Worm (Caenorhabditis elegans) whole organism, L2 larva: ENCODE data around the gene nfya-1.

Source experiments
- C34F6.9 ChIP-seq: fragments of 150-350 bp; optimal IDR thresholded peaks from 2 replicates; lab custom pipeline; 2014; ENCODE audit warnings: missing biosample characterization, missing genetic modification characterization
- F13H6.1 ChIP-seq: sonication (generic microtip); optimal IDR thresholded peaks from 2 replicates; lab custom pipeline; 2016; ENCODE audit warnings: missing genetic modification characterization, missing compliant biosample characterization
- R02D3.7 ChIP-seq: fragments of 150-350 bp; optimal IDR thresholded peaks from 2 replicates; lab custom pipeline; 2014; ENCODE audit warnings: missing biosample characterization, missing genetic modification characterization
- Y55F3AM.14 ChIP-seq: fragments of 200-800 bp; sonication (Bioruptor generic); optimal IDR thresholded peaks from 2 replicates; lab custom pipeline; 2018; ENCODE audit warnings: mild to moderate bottlenecking, missing genetic modification characterization, missing compliant biosample characterization
- alr-1 ChIP-seq: fragments of 150-350 bp; optimal IDR thresholded peaks from 2 replicates; lab custom pipeline; 2014; ENCODE audit warnings: missing biosample characterization, missing genetic modification characterization
- aly-2 ChIP-seq: fragments of 150-350 bp; optimal IDR thresholded peaks from 2 replicates; lab custom pipeline; 2014; ENCODE audit warnings: missing biosample characterization, missing genetic modification characterization
- ama-1 ChIP-seq: fragments of 150-350 bp; optimal IDR thresholded peaks from 2 replicates; lab custom pipeline; 2018; ENCODE audit warnings: inconsistent platforms
- blmp-1 ChIP-seq: sonication (generic microtip); optimal IDR thresholded peaks from 2 replicates; lab custom pipeline; 2017; ENCODE audit warnings: missing genetic modification characterization, mild to moderate bottlenecking, missing compliant biosample characterization, antibody characterized with exemption, moderate library complexity; ENCODE audit not compliant: insufficient read depth
- ceh-16 ChIP-seq: fragments of 150-350 bp; optimal IDR thresholded peaks from 2 replicates; lab custom pipeline; 2014; ENCODE audit warnings: missing biosample characterization, missing genetic modification characterization
- ceh-82 ChIP-seq: fragments of 150-350 bp; optimal IDR thresholded peaks from 2 replicates; lab custom pipeline; 2014; ENCODE audit warnings: missing biosample characterization, missing genetic modification characterization
- crh-2 ChIP-seq: sonication (generic microtip); optimal IDR thresholded peaks from 2 replicates; lab custom pipeline; 2017; ENCODE audit warnings: missing biosample characterization, missing genetic modification characterization
- dmd-4 ChIP-seq: sonication (generic microtip); optimal IDR thresholded peaks from 2 replicates; lab custom pipeline; 2017; ENCODE audit warnings: missing biosample characterization, missing genetic modification characterization
- egl-27 ChIP-seq: sonication (generic microtip); optimal IDR thresholded peaks from 3 replicates; lab custom pipeline; 2017; ENCODE audit warnings: missing biosample characterization, missing genetic modification reagents, missing genetic modification characterization
- elt-1 ChIP-seq: fragments of 150-350 bp; optimal IDR thresholded peaks from 2 replicates; lab custom pipeline; 2014; ENCODE audit warnings: missing biosample characterization, missing genetic modification characterization
- elt-3 ChIP-seq: sonication (generic microtip); optimal IDR thresholded peaks from 2 replicates; lab custom pipeline; 2017; ENCODE audit warnings: missing biosample characterization, missing genetic modification characterization
- fos-1 ChIP-seq: fragments of 150-350 bp; optimal IDR thresholded peaks from 2 replicates; lab custom pipeline; 2014; ENCODE audit warnings: missing biosample characterization, missing genetic modification characterization
- gmeb-1 ChIP-seq: fragments of 150-350 bp; optimal IDR thresholded peaks from 2 replicates; lab custom pipeline; 2014; ENCODE audit warnings: missing biosample characterization, missing genetic modification characterization
- lin-11 ChIP-seq: fragments of 150-350 bp; sonication (generic microtip); optimal IDR thresholded peaks from 2 replicates; lab custom pipeline; 2014; ENCODE audit warnings: missing biosample characterization, missing genetic modification characterization, inconsistent platforms, mixed read lengths
- lin-13 ChIP-seq: fragments of 150-350 bp; optimal IDR thresholded peaks from 2 replicates; lab custom pipeline; 2014; ENCODE audit warnings: missing biosample characterization, missing genetic modification reagents, missing genetic modification characterization
- lin-39 ChIP-seq: fragments of 150-350 bp; optimal IDR thresholded peaks from 2 replicates; lab custom pipeline; 2014; ENCODE audit warnings: missing biosample characterization, missing genetic modification reagents, missing genetic modification characterization
- lsy-2 ChIP-seq, 2 experiments: fragments of 150-350 bp in 1 of 2; sonication (generic microtip) in 1 of 2; optimal IDR thresholded peaks; 2 replicates each; lab custom pipeline; 2014 to 2017; ENCODE audit warnings: missing biosample characterization in 2 of 2, missing genetic modification characterization in 2 of 2
- mab-5 ChIP-seq: fragments of 150-350 bp; optimal IDR thresholded peaks from 2 replicates; lab custom pipeline; 2014; ENCODE audit warnings: missing biosample characterization, missing genetic modification characterization
- mbf-1 ChIP-seq: sonication (generic microtip); optimal IDR thresholded peaks from 2 replicates; lab custom pipeline; 2017; ENCODE audit warnings: missing biosample characterization, missing genetic modification characterization
- mdl-1 ChIP-seq, 2 experiments: fragments of 150-350 bp in 1 of 2; sonication (generic microtip) in 1 of 2; optimal IDR thresholded peaks; 2 replicates each; lab custom pipeline; 2017; ENCODE audit warnings: missing biosample characterization in 2 of 2, missing genetic modification characterization in 2 of 2
- nhr-11 ChIP-seq: fragments of 150-350 bp; optimal IDR thresholded peaks from 2 replicates; lab custom pipeline; 2014; ENCODE audit warnings: missing biosample characterization, missing genetic modification characterization
- nhr-12 ChIP-seq: fragments of 150-350 bp; optimal IDR thresholded peaks from 2 replicates; lab custom pipeline; 2014; ENCODE audit warnings: missing biosample characterization, missing genetic modification characterization
- nhr-129 ChIP-seq: fragments of 150-350 bp; optimal IDR thresholded peaks from 2 replicates; lab custom pipeline; 2014; ENCODE audit warnings: missing biosample characterization, missing genetic modification characterization
- nhr-21 ChIP-seq: fragments of 150-350 bp; optimal IDR thresholded peaks from 2 replicates; lab custom pipeline; 2014; ENCODE audit warnings: missing biosample characterization, missing genetic modification characterization
- nhr-23 ChIP-seq: fragments of 150-350 bp; optimal IDR thresholded peaks from 2 replicates; lab custom pipeline; 2014; ENCODE audit warnings: missing biosample characterization, missing genetic modification reagents, missing genetic modification characterization
- nhr-25 ChIP-seq: fragments of 150-350 bp; sonication (generic microtip); optimal IDR thresholded peaks from 3 replicates; lab custom pipeline; 2014; ENCODE audit warnings: missing biosample characterization, missing genetic modification characterization
- nhr-6 ChIP-seq: fragments of 150-350 bp; optimal IDR thresholded peaks from 2 replicates; lab custom pipeline; 2014; ENCODE audit warnings: missing biosample characterization, missing genetic modification characterization
- nhr-77 ChIP-seq: fragments of 150-350 bp; optimal IDR thresholded peaks from 2 replicates; lab custom pipeline; 2014; ENCODE audit warnings: missing biosample characterization, missing genetic modification characterization
- peb-1 ChIP-seq: fragments of 150-350 bp; optimal IDR thresholded peaks from 2 replicates; lab custom pipeline; 2014; ENCODE audit warnings: missing biosample characterization, missing genetic modification characterization
- sem-4 ChIP-seq: fragments of 150-350 bp; optimal IDR thresholded peaks from 2 replicates; lab custom pipeline; 2014; ENCODE audit warnings: missing biosample characterization, missing genetic modification reagents, missing genetic modification characterization
- skn-1 ChIP-seq: sonication (generic microtip); optimal IDR thresholded peaks from 2 replicates; lab custom pipeline; 2017; ENCODE audit warnings: missing biosample characterization, missing genetic modification characterization
- sma-3 ChIP-seq: sonication (generic microtip); optimal IDR thresholded peaks from 2 replicates; lab custom pipeline; 2016; ENCODE audit warnings: missing genetic modification reagents, missing genetic modification characterization, missing compliant biosample characterization
- sma-9 ChIP-seq, 2 experiments: fragments of 150-350 bp in 1 of 2; sonication (generic microtip) in 1 of 2; optimal IDR thresholded peaks; 2 replicates each; lab custom pipeline; 2014 to 2016; ENCODE audit warnings: missing genetic modification characterization in 2 of 2, mild to moderate bottlenecking in 1 of 2, missing biosample characterization in 1 of 2, missing compliant biosample characterization in 1 of 2, missing genetic modification reagents in 1 of 2, moderate library complexity in 1 of 2
- snpc-4 ChIP-seq: fragments of 150-350 bp; optimal IDR thresholded peaks from 2 replicates; lab custom pipeline; 2014; ENCODE audit warnings: missing biosample characterization, missing genetic modification characterization
- unc-39 ChIP-seq: fragments of 150-350 bp; optimal IDR thresholded peaks from 2 replicates; lab custom pipeline; 2014; ENCODE audit warnings: missing biosample characterization, missing genetic modification characterization
- unc-55 ChIP-seq: fragments of 150-350 bp; sonication (generic microtip); optimal IDR thresholded peaks from 3 replicates; lab custom pipeline; 2014; ENCODE audit warnings: missing biosample characterization, missing genetic modification reagents, missing genetic modification characterization
- zag-1 ChIP-seq: fragments of 150-350 bp; optimal IDR thresholded peaks from 2 replicates; lab custom pipeline; 2014; ENCODE audit warnings: missing biosample characterization, missing genetic modification characterization
- ztf-1 ChIP-seq: fragments of 200-800 bp; sonication (Bioruptor generic); conservative IDR thresholded peaks from 2 replicates; pipeline ENCODE4 v1.3.6; 2022; ENCODE audit warnings: missing genetic modification characterization, missing compliant biosample characterization
- ztf-11 ChIP-seq: sonication (generic microtip); optimal IDR thresholded peaks from 2 replicates; lab custom pipeline; 2017; ENCODE audit warnings: missing biosample characterization, missing genetic modification characterization
- ztf-4 ChIP-seq: fragments of 150-350 bp; optimal IDR thresholded peaks from 2 replicates; lab custom pipeline; 2014; ENCODE audit warnings: missing biosample characterization, missing genetic modification characterization

The nfya-1 gene

ce11 chrX:11946788-11947463 lies at the start of gene nfya-1:
Gene nfya-1 (minus strand): TSS chrX:11946838.
- no peak for TF ChIP-seq blmp-1 (tag; lab: Kevin White, UChicago)
- peak; percentile 25 for TF ChIP-seq sma-3 (GFP tag; lab: Kevin White, UChicago)
- TF ChIP-seq nhr-11 (tag; lab: Kevin White, UChicago) = no peak
- peak; percentile 78 for TF ChIP-seq crh-2 (tag; lab: Kevin White, UChicago)
- TF ChIP-seq lin-11 (tag; lab: Kevin White, UChicago) = peak; percentile 61
- peak; percentile 12 for TF ChIP-seq nhr-6 (tag; lab: Kevin White, UChicago)
- TF ChIP-seq snpc-4 = no peak
- TF ChIP-seq nhr-23 (tag; lab: Kevin White, UChicago) = no peak
- no peak for TF ChIP-seq ama-1 (lab: Kevin White, UChicago)
- TF ChIP-seq ceh-82 = no peak
- no peak for TF ChIP-seq R02D3.7 (tag; lab: Kevin White, UChicago)
- no peak for TF ChIP-seq ztf-1 (GFP tag; lab: Robert Waterston, UW)
- peak; percentile 88 for TF ChIP-seq nhr-129 (tag; lab: Kevin White, UChicago)
- no peak for TF ChIP-seq peb-1 (tag; lab: Kevin White, UChicago)
- TF ChIP-seq lin-13 (GFP tag; lab: Kevin White, UChicago) = peak; percentile 58
- TF ChIP-seq ceh-16 = peak; percentile 62
- peak; percentile 74 for TF ChIP-seq unc-55 (GFP tag; lab: Kevin White, UChicago)
- TF ChIP-seq zag-1 = no peak
- no peak for TF ChIP-seq nhr-12 (tag; lab: Kevin White, UChicago)
- TF ChIP-seq unc-39 (tag; lab: Kevin White, UChicago) = no peak
- TF ChIP-seq aly-2 (tag; lab: Kevin White, UChicago) = no peak
- peak; percentile 7 for TF ChIP-seq egl-27 (tag; lab: Kevin White, UChicago)
- TF ChIP-seq ztf-4 = no peak
- TF ChIP-seq sma-9 (GFP tag; optimal IDR thresholded peaks at IDR 0.05; lab: Kevin White, UChicago) = peak; percentile 53
- TF ChIP-seq sma-9 (tag; optimal IDR thresholded peaks at IDR 0.05; lab: Kevin White, UChicago) = no peak
- no peak for TF ChIP-seq skn-1 (tag; lab: Kevin White, UChicago)
- TF ChIP-seq ztf-11 = no peak
- no peak for TF ChIP-seq elt-1 (tag; lab: Kevin White, UChicago)
- TF ChIP-seq lsy-2 (tag; optimal IDR thresholded peaks at IDR 0.05; lab: Kevin White, UChicago) = peak in 1 of 2 experiments; percentile 66
- TF ChIP-seq sem-4 (tag; lab: Kevin White, UChicago) = no peak
- no peak for TF ChIP-seq nhr-77 (tag; lab: Kevin White, UChicago)
- TF ChIP-seq mab-5 = no peak
- no peak for TF ChIP-seq Y55F3AM.14 (GFP tag; lab: Kevin White, UChicago)
- no peak for TF ChIP-seq alr-1
- TF ChIP-seq F13H6.1 (tag; lab: Kevin White, UChicago) = peak; percentile 72
- no peak for TF ChIP-seq lin-39 (tag; lab: Kevin White, UChicago)
- TF ChIP-seq gmeb-1 (tag; lab: Kevin White, UChicago) = peak; percentile 15
- TF ChIP-seq nhr-21 = peak; percentile 25
- no peak for TF ChIP-seq mdl-1 (tag; optimal IDR thresholded peaks at IDR 0.05; lab: Kevin White, UChicago)
- TF ChIP-seq dmd-4 (tag; lab: Kevin White, UChicago) = no peak
- TF ChIP-seq fos-1 (tag; lab: Kevin White, UChicago) = peak; percentile 18
- peak; percentile 34 for TF ChIP-seq nhr-25 (tag; lab: Kevin White, UChicago)
- peak; percentile 64 for TF ChIP-seq C34F6.9
- TF ChIP-seq mbf-1 (tag; lab: Kevin White, UChicago) = no peak
- TF ChIP-seq elt-3 (tag; lab: Kevin White, UChicago) = no peak

- no peak for TF ChIP-seq sma-9 (GFP tag; optimal IDR thresholded peaks at IDR 0.05; lab: Kevin White, UChicago)
- no peak for TF ChIP-seq sma-9 (tag; optimal IDR thresholded peaks at IDR 0.05; lab: Kevin White, UChicago)
- TF ChIP-seq crh-2 (tag; lab: Kevin White, UChicago) = peak; percentile 14
Observed at ce11 chrX:11994484-11994883, 47.8 kb upstream of the nfya-1 start, which contains the start of gene C49F5.7. Gene C49F5.7 (plus strand): TSS chrX:11994784.
